Fruit fly (Drosophila melanogaster): ENCODE data around the gene cyst.
A peak's percentile ranks its signal among the peaks of the same experiment; 100 is the strongest.

cyst gene

dm6 chr2L:19533247-19533646, 24.7 kb upstream of the cyst start, which contains the start of gene CG33116 (continued):
- TF ChIP-seq CG15601 (tag; optimal IDR thresholded peaks at IDR 0.05) (peak; percentile 79), sima (GFP tag; optimal IDR thresholded peaks at IDR 0.05) (peak; percentile 1), CG17612 (GFP tag; IDR thresholded peaks at IDR 0.05) (no peak), CG7271 (tag; optimal IDR thresholded peaks at IDR 0.05) (peak; percentile 29), Ada2b (GFP tag; IDR thresholded peaks at IDR 0.05) (peak; percentile 59; the same call in 1 of the 2 replicates), CrebB (tag; optimal IDR thresholded peaks at IDR 0.05) (peak; percentile 68), dysf (GFP tag; IDR thresholded peaks at IDR 0.05) (peak; percentile 80), Dek (tag; optimal IDR thresholded peaks at IDR 0.05) (peak; percentile 62), trem (tag; optimal IDR thresholded peaks at IDR 0.05) (peak; percentile 83), CG6272 (GFP tag; IDR thresholded peaks at IDR 0.05) (peak; percentile 30; the same call in 1 of the 2 replicates), Dbx (GFP tag; IDR thresholded peaks at IDR 0.05) (peak; percentile 77; the same call in 2 of the 3 replicates), CG9727 (GFP tag; optimal IDR thresholded peaks at IDR 0.05) (peak; percentile 79), CG7372 (GFP tag; IDR thresholded peaks at IDR 0.05) (0 out of 2 replicates have a peak, but pooled peaks have one; percentile 13), Oaz (GFP tag; IDR thresholded peaks at IDR 0.05) (peak; percentile 56; the same call in 1 of the 2 replicates), HLH54F (GFP tag; optimal IDR thresholded peaks at IDR 0.05) (peak; percentile 92), ems (GFP tag; optimal IDR thresholded peaks at IDR 0.05) (peak; percentile 83), Myb (GFP tag; optimal IDR thresholded peaks at IDR 0.05) (peak; percentile 85), CG13296 (GFP tag; optimal IDR thresholded peaks at IDR 0.05) (peak; percentile 74), eve (GFP tag; optimal IDR thresholded peaks at IDR 0.05) (no peak), al (GFP tag; IDR thresholded peaks at IDR 0.05) (peak; percentile 51), MBD-R2 (GFP tag; IDR thresholded peaks at IDR 0.05) (peak; percentile 96), Opbp (GFP tag; IDR thresholded peaks at IDR 0.05; ENCODE audit: partially characterized antibody) (peak; percentile 65; the same call in 2 of the 3 replicates), mld (GFP tag; IDR thresholded peaks at IDR 0.05; ENCODE audit: partially characterized antibody) (no peak), CG1603 (tag; optimal IDR thresholded peaks at IDR 0.05) (peak; percentile 79), Nf-YC (tag; optimal IDR thresholded peaks at IDR 0.05) (peak; percentile 51), Bteb2 (GFP tag; optimal IDR thresholded peaks at IDR 0.05) (peak; percentile 79), Pdp1 (GFP tag; optimal IDR thresholded peaks at IDR 0.05) (peak; percentile 77 to 80), HLHmδ (GFP tag; optimal IDR thresholded peaks at IDR 0.05) (peak; percentile 23), crol (GFP tag; IDR thresholded peaks at IDR 0.05) (no peak), mam (GFP tag; optimal IDR thresholded peaks at IDR 0.05) (peak; percentile 87), ac (GFP tag; optimal IDR thresholded peaks at IDR 0.05) (peak; percentile 52), lab (GFP tag; optimal IDR thresholded peaks at IDR 0.05) (peak; percentile 90), CG7928 (GFP tag; optimal IDR thresholded peaks at IDR 0.05) (no peak), CG11456 (GFP tag; IDR thresholded peaks at IDR 0.05) (peak; percentile 85), Sox102F (GFP tag; optimal IDR thresholded peaks at IDR 0.05) (peak; percentile 76), Atf6 (GFP tag; IDR thresholded peaks at IDR 0.05) (peak; percentile 83), Blimp-1 (GFP tag; optimal IDR thresholded peaks at IDR 0.05) (peak; percentile 72), Abd-B (GFP tag; optimal IDR thresholded peaks at IDR 0.05) (peak; percentile 52), Dip2 (GFP tag; IDR thresholded peaks at IDR 0.05) (no peak), CG11504 (tag; optimal IDR thresholded peaks at IDR 0.05) (peak; percentile 84), maf-S (GFP tag; optimal IDR thresholded peaks at IDR 0.05) (peak; percentile 82), MTF-1 (GFP tag; optimal IDR thresholded peaks at IDR 0.05; ENCODE audit: borderline replicate concordance) (peak; percentile 77), fd64A (GFP tag; optimal IDR thresholded peaks at IDR 0.05) (peak; percentile 34), hb (GFP tag; IDR thresholded peaks at IDR 0.05; ENCODE audit: partially characterized antibody) (no peak), CG30403 (GFP tag; optimal IDR thresholded peaks at IDR 0.05) (peak; percentile 87), Hr51 (GFP tag; optimal IDR thresholded peaks at IDR 0.05) (peak; percentile 75 to 76), CG5180 (GFP tag; optimal IDR thresholded peaks at IDR 0.05) (peak; percentile 9), CG14965 (GFP tag; optimal IDR thresholded peaks at IDR 0.05; ENCODE audit: borderline replicate concordance) (peak; percentile 44), dati (GFP tag; IDR thresholded peaks at IDR 0.05) (no peak), psq (GFP tag; optimal IDR thresholded peaks at IDR 0.05) (peak; percentile 46)
